Fruit fly (Drosophila melanogaster): ENCODE measurements around the gene CG10631.

Gene CG10631

DNA sequence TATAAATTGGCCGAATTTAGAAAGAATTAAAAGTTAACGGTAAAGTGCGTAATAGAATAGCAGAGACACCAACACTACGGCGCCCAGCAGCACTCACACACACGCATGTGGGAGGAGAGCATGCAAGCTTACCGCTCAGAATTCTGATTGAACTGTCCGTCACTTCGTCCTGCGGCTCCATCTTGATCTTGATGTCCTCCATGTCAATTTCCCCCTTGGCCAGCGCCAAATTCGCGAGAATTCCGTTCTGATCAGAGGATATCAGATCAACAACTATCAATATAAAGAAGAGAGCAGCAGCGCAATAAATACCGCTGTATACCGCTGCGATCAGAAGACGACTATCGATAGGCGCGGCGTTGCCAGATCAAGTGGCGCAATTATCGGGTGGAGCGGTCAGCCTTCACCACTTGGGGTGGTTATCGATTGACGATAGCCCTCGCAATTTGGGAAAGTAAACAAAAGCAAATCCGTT, 21.0 kb downstream of the CG10631 start, which contains the start of the genes CG10462 and Nf-YB (continued):
- TF ChIP-seq CG10366 (GFP tag; IDR thresholded peaks at IDR 0.05) = no peak
- TF ChIP-seq CG17612 (GFP tag; IDR thresholded peaks at IDR 0.05) = no peak
- TF ChIP-seq fd64A (GFP tag; optimal IDR thresholded peaks at IDR 0.05) = no peak
- peak; percentile 27 to 50 for TF ChIP-seq Trl (optimal IDR thresholded peaks at IDR 0.05)
- no peak for TF ChIP-seq Trl (GFP tag; optimal IDR thresholded peaks at IDR 0.05)
- no peak for TF ChIP-seq CG12155 (GFP tag; optimal IDR thresholded peaks at IDR 0.05)
- no peak for TF ChIP-seq ttk (GFP tag; IDR thresholded peaks at IDR 0.05)
- no peak for TF ChIP-seq NC2β (GFP tag; optimal IDR thresholded peaks at IDR 0.05)
- TF ChIP-seq sisA (GFP tag; IDR thresholded peaks at IDR 0.05) = no peak
- TF ChIP-seq Fer2 (tag; optimal IDR thresholded peaks at IDR 0.05) = no peak
- TF ChIP-seq CG9609 (GFP tag; optimal IDR thresholded peaks at IDR 0.05) = no peak
- no peak for TF ChIP-seq yki (optimal IDR thresholded peaks at IDR 0.05)
- no peak for TF ChIP-seq CG6765 (GFP tag; optimal IDR thresholded peaks at IDR 0.05)
- TF ChIP-seq sd (tag; optimal IDR thresholded peaks at IDR 0.05) = no peak
- no peak for TF ChIP-seq zfh1 (GFP tag; IDR thresholded peaks at IDR 0.05)
- peak; percentile 88 for TF ChIP-seq Ets65A (GFP tag)
- no peak for TF ChIP-seq CG2202 (tag; optimal IDR thresholded peaks at IDR 0.05)
- TF ChIP-seq stc (GFP tag; IDR thresholded peaks at IDR 0.05) = no peak
- no peak for TF ChIP-seq maf-S (GFP tag; optimal IDR thresholded peaks at IDR 0.05)
- peak; percentile 42 for TF ChIP-seq CG14710 (tag; optimal IDR thresholded peaks at IDR 0.05)
- no peak for TF ChIP-seq org-1 (GFP tag; optimal IDR thresholded peaks at IDR 0.05)
- no peak for TF ChIP-seq pho (GFP tag; optimal IDR thresholded peaks at IDR 0.05)
- peak; percentile 86 for TF ChIP-seq Scr (GFP tag; IDR thresholded peaks at IDR 0.05; ENCODE audit: partially characterized antibody)
- no peak for TF ChIP-seq CG11093 (GFP tag; IDR thresholded peaks at IDR 0.05)
- TF ChIP-seq D (optimal IDR thresholded peaks at IDR 0.05) = no peak
- no peak for TF ChIP-seq D (GFP tag; optimal IDR thresholded peaks at IDR 0.05)
- no peak for TF ChIP-seq H15 (GFP tag; IDR thresholded peaks at IDR 0.05)
- TF ChIP-seq CTCF (GFP tag; optimal IDR thresholded peaks at IDR 0.05) = no peak
- no peak for TF ChIP-seq tgo (GFP tag; IDR thresholded peaks at IDR 0.05)
- TF ChIP-seq CG4282 (GFP tag; optimal IDR thresholded peaks at IDR 0.05) = no peak
- TF ChIP-seq CG14860 (GFP tag; IDR thresholded peaks at IDR 0.05; ENCODE audit: partially characterized antibody) = peak; percentile 95
- TF ChIP-seq pum (GFP tag; optimal IDR thresholded peaks at IDR 0.05) = no peak
- no peak for TF ChIP-seq btn (GFP tag; optimal IDR thresholded peaks at IDR 0.05)
- no peak for TF ChIP-seq Hr3 (GFP tag; optimal IDR thresholded peaks at IDR 0.05)
- no peak for TF ChIP-seq CG6689 (GFP tag; IDR thresholded peaks at IDR 0.05)
- no peak for TF ChIP-seq fru (optimal IDR thresholded peaks at IDR 0.05)
- no peak for TF ChIP-seq CG12391 (tag; optimal IDR thresholded peaks at IDR 0.05)
- TF ChIP-seq schlank (tag; optimal IDR thresholded peaks at IDR 0.05) = no peak
- no peak for TF ChIP-seq CG4730 (GFP tag; IDR thresholded peaks at IDR 0.05)
- peak; percentile 18 for TF ChIP-seq Hsf (GFP tag; optimal IDR thresholded peaks at IDR 0.05)
- peak; percentile 43 for TF ChIP-seq CG9797 (GFP tag; optimal IDR thresholded peaks at IDR 0.05)
- TF ChIP-seq CG15514 (GFP tag; optimal IDR thresholded peaks at IDR 0.05) = peak; percentile 73
- TF ChIP-seq CG17568 (GFP tag; optimal IDR thresholded peaks at IDR 0.05) = no peak
- peak; percentile 8 for TF ChIP-seq CG8478 (optimal IDR thresholded peaks at IDR 0.05)
- TF ChIP-seq Nf-YB (GFP tag; optimal IDR thresholded peaks at IDR 0.05) = no peak
- peak; percentile 73 for TF ChIP-seq sna (GFP tag; IDR thresholded peaks at IDR 0.05; ENCODE audit: partially characterized antibody)
- TF ChIP-seq fd3F (GFP tag; optimal IDR thresholded peaks at IDR 0.05) = no peak
- TF ChIP-seq dmrt99B (tag; optimal IDR thresholded peaks at IDR 0.05) = no peak
- TF ChIP-seq pan (optimal IDR thresholded peaks at IDR 0.05) = no peak
- no peak for TF ChIP-seq pan (GFP tag; optimal IDR thresholded peaks at IDR 0.05 in 1 of 2, IDR thresholded peaks at IDR 0.05 in 1 of 2)
- TF ChIP-seq B-H2 (GFP tag; optimal IDR thresholded peaks at IDR 0.05) = no peak
- no peak for TF ChIP-seq salm (tag; optimal IDR thresholded peaks at IDR 0.05)
- TF ChIP-seq Tbp (GFP tag; optimal IDR thresholded peaks at IDR 0.05) = no peak
- peak in 1 of 2 experiments; percentile 50 for TF ChIP-seq insv (GFP tag; optimal IDR thresholded peaks at IDR 0.05)
- no peak for TF ChIP-seq wdn (GFP tag; IDR thresholded peaks at IDR 0.05)
